Worm (Caenorhabditis elegans) whole organism, young adult: ENCODE results near the gene C28H8.5.

Experiments
- B0261.1 ChIP-seq: sonication (generic microtip); optimal IDR thresholded peaks from 2 replicates; lab custom pipeline; 2016; ENCODE audit warnings: mild to moderate bottlenecking, missing genetic modification characterization, moderate library complexity, missing compliant biosample characterization
- B0336.3 ChIP-seq: fragments of 200-800 bp; sonication (Bioruptor generic); IDR thresholded peaks from 2 replicates; pipeline ENCODE4 v1.3.6; 2022; ENCODE audit warnings: missing genetic modification characterization, missing compliant biosample characterization
- F10E7.11 ChIP-seq: sonication (generic microtip); optimal IDR thresholded peaks from 2 replicates; lab custom pipeline; 2017; ENCODE audit warnings: mild to moderate bottlenecking, missing genetic modification characterization, moderate library complexity, missing compliant biosample characterization
- F33H1.4 ChIP-seq: fragments of 200-800 bp; sonication (Bioruptor generic); IDR thresholded peaks from 2 replicates; pipeline ENCODE4 v1.3.6; 2022; ENCODE audit warnings: missing genetic modification reagents, missing genetic modification characterization, missing compliant biosample characterization
- F39B2.1 ChIP-seq: fragments of 200-800 bp; sonication (Bioruptor generic); IDR thresholded peaks from 2 replicates; pipeline ENCODE4 v1.3.6; 2022; ENCODE audit warnings: missing genetic modification reagents, missing genetic modification characterization, missing compliant biosample characterization
- F49E8.2 ChIP-seq: sonication (generic microtip); optimal IDR thresholded peaks from 3 replicates; lab custom pipeline; 2017; ENCODE audit warnings: missing genetic modification characterization, mild to moderate bottlenecking, missing compliant biosample characterization, antibody characterized with exemption, moderate library complexity; ENCODE audit not compliant: insufficient read depth
- F52B5.7 ChIP-seq: sonication (generic microtip); optimal IDR thresholded peaks from 2 replicates; lab custom pipeline; 2016; ENCODE audit warnings: mild to moderate bottlenecking, missing genetic modification characterization, missing compliant biosample characterization
- T26A5.8 ChIP-seq: sonication (generic microtip); optimal IDR thresholded peaks from 2 replicates; lab custom pipeline; 2016; ENCODE audit warnings: missing genetic modification characterization, missing compliant biosample characterization
- Y53G8AR.9 ChIP-seq: fragments of 200-800 bp; sonication (Bioruptor generic); conservative IDR thresholded peaks from 2 replicates; pipeline ENCODE4 v1.3.6; 2022; ENCODE audit warnings: missing genetic modification reagents, missing genetic modification characterization, missing compliant biosample characterization
- Y56A3A.18 ChIP-seq: fragments of 200-800 bp; sonication (Bioruptor generic); IDR thresholded peaks from 2 replicates; pipeline ENCODE4 v1.3.6; 2022; ENCODE audit warnings: missing genetic modification reagents, missing genetic modification characterization, missing compliant biosample characterization
- ZK185.1 ChIP-seq: sonication (generic microtip); optimal IDR thresholded peaks from 2 replicates; lab custom pipeline; 2016; ENCODE audit warnings: mild to moderate bottlenecking, missing genetic modification characterization, missing compliant biosample characterization; ENCODE audit not compliant: poor library complexity, severe bottlenecking
- ama-1 ChIP-seq, 3 experiments: fragments of 150-350 bp in 1 of 3; sonication (generic microtip) in 2 of 3; optimal IDR thresholded peaks; 2 replicates each; lab custom pipeline; 2014 to 2018; ENCODE audit warnings: missing biosample characterization in 2 of 3, missing genetic modification characterization in 2 of 3, missing genetic modification reagents in 2 of 3
- athp-1 ChIP-seq: sonication (generic microtip); optimal IDR thresholded peaks from 2 replicates; lab custom pipeline; 2017; ENCODE audit warnings: mild to moderate bottlenecking, missing genetic modification characterization, missing compliant biosample characterization
- attf-5 ChIP-seq: fragments of 200-800 bp; sonication (Bioruptor generic); optimal IDR thresholded peaks from 2 replicates; lab custom pipeline; 2018; ENCODE audit warnings: mild to moderate bottlenecking, missing genetic modification characterization, missing compliant biosample characterization
- cebp-1 ChIP-seq, 2 experiments: fragments of 200-800 bp in 1 of 2; sonication (Bioruptor generic) in 1 of 2; sonication (generic microtip) in 1 of 2; IDR thresholded peaks in 1 of 2; optimal IDR thresholded peaks in 1 of 2; 2 replicates each; pipeline versions ENCODE4 v1.3.6 to Lab custom; 2017 to 2022; ENCODE audit warnings: missing compliant biosample characterization in 2 of 2, missing genetic modification characterization in 2 of 2, mild to moderate bottlenecking in 1 of 2, missing genetic modification reagents in 1 of 2, moderate library complexity in 1 of 2
- cebp-2 ChIP-seq: fragments of 200-800 bp; sonication (Bioruptor generic); IDR thresholded peaks from 2 replicates; pipeline ENCODE4 v1.3.6; 2022; ENCODE audit warnings: missing genetic modification characterization, missing compliant biosample characterization
- ceh-58 ChIP-seq: fragments of 200-800 bp; sonication (Bioruptor generic); IDR thresholded peaks from 2 replicates; pipeline ENCODE4 v1.3.6; 2022; ENCODE audit warnings: missing genetic modification characterization, missing compliant biosample characterization
- ceh-79 ChIP-seq: sonication (generic microtip); optimal IDR thresholded peaks from 2 replicates; lab custom pipeline; 2017; ENCODE audit warnings: mild to moderate bottlenecking, missing genetic modification characterization, missing compliant biosample characterization
- die-1 ChIP-seq: sonication (generic microtip); optimal IDR thresholded peaks from 2 replicates; lab custom pipeline; 2016; ENCODE audit warnings: missing genotype, mild to moderate bottlenecking, missing genetic modification characterization, missing compliant biosample characterization
- dox-1 ChIP-seq: fragments of 200-800 bp; sonication (Bioruptor generic); IDR thresholded peaks from 2 replicates; pipeline ENCODE4 v1.3.6; 2022; ENCODE audit warnings: missing genetic modification reagents, missing genetic modification characterization, missing compliant biosample characterization
- dpl-1 ChIP-seq: fragments of 150-350 bp; optimal IDR thresholded peaks from 2 replicates; lab custom pipeline; 2014; ENCODE audit warnings: missing biosample characterization, missing genetic modification reagents, missing genetic modification characterization
- efl-1 ChIP-seq: fragments of 150-350 bp; optimal IDR thresholded peaks from 2 replicates; lab custom pipeline; 2014; ENCODE audit warnings: missing biosample characterization, missing genetic modification reagents, missing genetic modification characterization
- hlh-12 ChIP-seq: sonication (generic microtip); optimal IDR thresholded peaks from 2 replicates; lab custom pipeline; 2016; ENCODE audit warnings: missing genetic modification characterization, missing compliant biosample characterization
- hrde-1 ChIP-seq: sonication (generic microtip); optimal IDR thresholded peaks from 2 replicates; lab custom pipeline; 2016; ENCODE audit warnings: missing genetic modification characterization, mild to moderate bottlenecking, missing compliant biosample characterization, moderate library complexity, missing genotype, missing genetic modification reagents, borderline replicate concordance
- let-607 ChIP-seq, 2 experiments: fragments of 200-800 bp in 1 of 2; sonication (Bioruptor generic) in 1 of 2; sonication (generic microtip) in 1 of 2; optimal IDR thresholded peaks; 2 replicates each; lab custom pipeline; 2016 to 2018; ENCODE audit warnings: mild to moderate bottlenecking in 2 of 2, missing compliant biosample characterization in 2 of 2, missing genetic modification characterization in 2 of 2, moderate library complexity in 2 of 2, missing genotype in 1 of 2
- lin-40 ChIP-seq: sonication (generic microtip); optimal IDR thresholded peaks from 2 replicates; lab custom pipeline; 2016; ENCODE audit warnings: missing genetic modification characterization, mild to moderate bottlenecking, missing compliant biosample characterization, missing genotype, missing genetic modification reagents
- lin-54 ChIP-seq: fragments of 200-800 bp; sonication (Bioruptor generic); optimal IDR thresholded peaks from 2 replicates; lab custom pipeline; 2018; ENCODE audit warnings: mild to moderate bottlenecking, missing genetic modification characterization, missing compliant biosample characterization
- lsl-1 ChIP-seq: fragments of 200-800 bp; sonication (Bioruptor generic); optimal IDR thresholded peaks from 2 replicates; lab custom pipeline; 2018; ENCODE audit warnings: mild to moderate bottlenecking, missing genetic modification characterization, moderate library complexity, missing compliant biosample characterization
- madf-6 ChIP-seq: fragments of 200-800 bp; sonication (Bioruptor generic); IDR thresholded peaks from 2 replicates; pipeline ENCODE4 v1.3.6; 2022; ENCODE audit warnings: missing genetic modification reagents, missing genetic modification characterization, missing compliant biosample characterization
- madf-8 ChIP-seq: fragments of 200-800 bp; sonication (Bioruptor generic); conservative IDR thresholded peaks from 2 replicates; pipeline ENCODE4 v1.3.6; 2022; ENCODE audit warnings: missing genetic modification reagents, missing genetic modification characterization, missing compliant biosample characterization
- nfya-1 ChIP-seq: sonication (generic microtip); optimal IDR thresholded peaks from 2 replicates; lab custom pipeline; 2017; ENCODE audit warnings: antibody characterized with exemption, missing compliant biosample characterization, missing genetic modification characterization, borderline replicate concordance; ENCODE audit not compliant: insufficient read depth
- nfyb-1 ChIP-seq: fragments of 200-800 bp; sonication (Bioruptor generic); IDR thresholded peaks from 2 replicates; pipeline ENCODE4 v1.3.6; 2022; ENCODE audit warnings: missing genetic modification reagents, missing genetic modification characterization, missing compliant biosample characterization
- nhr-179 ChIP-seq: sonication (generic microtip); optimal IDR thresholded peaks from 2 replicates; lab custom pipeline; 2016; ENCODE audit warnings: mild to moderate bottlenecking, missing genetic modification characterization, missing compliant biosample characterization
- nhr-80 ChIP-seq: sonication (generic microtip); optimal IDR thresholded peaks from 2 replicates; lab custom pipeline; 2016; ENCODE audit warnings: missing genetic modification characterization, missing compliant biosample characterization
- nhr-90 ChIP-seq: sonication (generic microtip); optimal IDR thresholded peaks from 2 replicates; lab custom pipeline; 2016; ENCODE audit warnings: missing genotype, mild to moderate bottlenecking, missing genetic modification characterization, missing compliant biosample characterization
- pha-4 ChIP-seq: fragments of 150-350 bp; sonication (generic microtip); optimal IDR thresholded peaks from 2 replicates; lab custom pipeline; 2014; ENCODE audit warnings: missing biosample characterization, missing genetic modification reagents, missing genetic modification characterization
- snpc-1.3 ChIP-seq: sonication (generic microtip); optimal IDR thresholded peaks from 2 replicates; lab custom pipeline; 2017; ENCODE audit warnings: missing genetic modification characterization, mild to moderate bottlenecking, missing compliant biosample characterization, antibody characterized with exemption, moderate library complexity, missing genotype, missing genetic modification reagents; ENCODE audit not compliant: insufficient read depth
- snpc-3.4 ChIP-seq: sonication (generic microtip); optimal IDR thresholded peaks from 2 replicates; lab custom pipeline; 2017; ENCODE audit warnings: missing genetic modification characterization, mild to moderate bottlenecking, missing compliant biosample characterization, antibody characterized with exemption, moderate library complexity, missing genotype, missing genetic modification reagents
- snpc-4 ChIP-seq, 5 experiments: fragments of 150-350 bp in 1 of 5; sonication (generic microtip) in 4 of 5; optimal IDR thresholded peaks; 2 replicates each; lab custom pipeline; 2014 to 2018; ENCODE audit warnings: missing genetic modification characterization in 5 of 5, missing biosample characterization in 3 of 5, antibody characterized with exemption in 2 of 5, mild to moderate bottlenecking in 2 of 5, missing compliant biosample characterization in 2 of 5, missing genotype in 2 of 5, moderate library complexity in 2 of 5, missing genetic modification reagents in 1 of 5
- xnd-1 ChIP-seq: sonication (generic microtip); optimal IDR thresholded peaks from 2 replicates; lab custom pipeline; 2016; ENCODE audit warnings: missing genotype, missing genetic modification reagents, missing genetic modification characterization, missing compliant biosample characterization
- ztf-18 ChIP-seq: sonication (generic microtip); optimal IDR thresholded peaks from 2 replicates; lab custom pipeline; 2016; ENCODE audit warnings: missing genotype, mild to moderate bottlenecking, missing genetic modification characterization, missing compliant biosample characterization
- ztf-3 ChIP-seq: fragments of 200-800 bp; sonication (Bioruptor generic); optimal IDR thresholded peaks from 2 replicates; lab custom pipeline; 2018; ENCODE audit warnings: mild to moderate bottlenecking, missing genetic modification characterization, missing compliant biosample characterization

Gene C28H8.5

DNA sequence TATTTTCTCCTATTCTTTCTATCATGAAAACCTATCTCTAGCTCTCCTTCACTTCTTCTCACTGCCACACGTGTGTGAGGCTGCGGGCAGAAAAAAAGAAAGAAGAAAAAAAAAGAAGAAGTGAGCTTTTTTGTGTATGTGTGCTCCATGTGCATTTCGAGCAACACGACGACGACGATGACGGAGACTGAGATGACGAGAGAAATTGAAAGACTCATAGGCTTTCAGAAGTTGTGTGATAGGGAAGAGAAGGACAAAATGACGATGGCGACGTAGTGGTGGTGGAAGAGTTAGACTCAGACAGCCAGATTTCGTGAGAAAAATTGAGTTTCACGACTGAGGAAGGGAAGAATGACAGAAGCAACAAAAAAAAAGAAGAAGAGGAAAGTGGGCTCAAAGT, 38.6 kb upstream of the C28H8.5 start (continued):
- TF ChIP-seq attf-5 (peak; percentile 24), cebp-1 (GFP tag; IDR thresholded peaks at IDR 0.05; lab: Robert Waterston, UW) (no peak), cebp-1 (tag; optimal IDR thresholded peaks at IDR 0.05; lab: Kevin White, UChicago) (peak; percentile 59), die-1 (tag; lab: Kevin White, UChicago) (no peak)
- TF ChIP-seq, all 124 proteins: peak for 11

DNA sequence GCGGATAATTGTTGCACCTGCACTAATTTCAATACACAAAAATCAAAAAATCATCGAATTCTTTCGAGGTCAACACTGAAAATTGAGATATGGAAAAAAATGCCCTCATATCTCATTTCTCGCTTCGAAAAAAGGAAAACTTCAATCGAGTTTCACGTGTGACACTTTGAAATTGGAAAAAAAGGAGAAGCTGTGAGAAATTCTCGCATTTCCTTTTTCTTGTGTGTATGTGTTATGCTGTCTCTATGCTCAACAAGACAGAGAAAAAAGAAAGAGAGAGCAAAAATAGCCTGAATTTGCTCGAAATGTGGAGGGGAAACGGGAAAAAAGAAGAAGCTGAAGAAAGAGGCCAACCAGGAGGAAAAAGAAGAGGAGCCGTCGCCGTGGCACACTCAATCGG, 37.7 kb upstream of the C28H8.5 start:
- TF ChIP-seq let-607 (tag; optimal IDR thresholded peaks at IDR 0.05; lab: Kevin White, UChicago) (no peak), cebp-1 (GFP tag; IDR thresholded peaks at IDR 0.05; lab: Robert Waterston, UW) (no peak), cebp-1 (tag; optimal IDR thresholded peaks at IDR 0.05; lab: Kevin White, UChicago) (no peak), Y53G8AR.9 (GFP tag; lab: Robert Waterston, UW) (no peak), madf-8 (GFP tag; lab: Robert Waterston, UW) (no peak), nfya-1 (tag; lab: Kevin White, UChicago) (no peak), ceh-58 (no peak), nhr-179 (tag; lab: Kevin White, UChicago) (no peak), nhr-80 (tag; lab: Kevin White, UChicago) (no peak), snpc-1.3 (tag; lab: Kevin White, UChicago) (no peak), F33H1.4 (GFP tag; lab: Robert Waterston, UW) (no peak), lin-40 (tag; lab: Kevin White, UChicago) (no peak), ztf-3 (GFP tag; lab: Kevin White, UChicago) (no peak), B0261.1 (tag; lab: Kevin White, UChicago) (no peak), dox-1 (GFP tag; lab: Robert Waterston, UW) (no peak), ama-1 (optimal IDR thresholded peaks at IDR 0.05; lab: Kevin White, UChicago) (no peak), ama-1 (GFP tag; optimal IDR thresholded peaks at IDR 0.05; lab: Kevin White, UChicago) (no peak), F39B2.1 (no peak)

DNA sequence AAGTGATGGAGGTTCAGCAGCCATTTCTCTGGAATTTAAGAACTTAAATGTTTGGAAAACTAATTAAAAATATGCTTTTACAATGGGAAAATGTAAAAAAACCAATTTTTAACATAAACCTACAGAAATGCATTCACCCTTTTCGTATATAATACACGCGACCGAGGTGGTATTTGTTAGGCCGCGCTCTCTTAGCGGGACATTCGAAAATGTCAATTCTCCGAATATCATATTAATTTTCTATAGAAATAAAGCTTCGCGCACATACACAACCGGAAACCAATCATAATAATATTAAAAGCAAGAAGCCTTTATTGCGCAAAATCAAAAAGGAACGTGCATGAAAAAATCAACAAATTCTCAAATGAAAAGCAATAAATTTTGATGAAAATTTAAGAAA, 30.9 kb upstream of the C28H8.5 start, which contains the start of gene ddx-23:
ddx-23 (minus strand) TSS at position 30 of the 400 bp plus-strand sequence.
- peak; percentile 12 for TF ChIP-seq efl-1
- TF ChIP-seq madf-6 = peak; percentile 68
- no peak for TF ChIP-seq snpc-4 (GFP tag; optimal IDR thresholded peaks at IDR 0.05; lab: Kevin White, UChicago)
- peak in 2 of 4 experiments; percentile 40 to 45 for TF ChIP-seq snpc-4 (tag; optimal IDR thresholded peaks at IDR 0.05; lab: Kevin White, UChicago)
- 0 out of 2 replicates have a peak, but pooled peaks have one; percentile 58 for TF ChIP-seq nfyb-1 (GFP tag; lab: Robert Waterston, UW)
- peak; percentile 6 for TF ChIP-seq hrde-1 (tag; lab: Kevin White, UChicago)
- TF ChIP-seq B0336.3 (GFP tag; lab: Robert Waterston, UW) = peak; percentile 40; the same call in 1 of the 2 replicates
- peak; percentile 39 for TF ChIP-seq ceh-79 (tag; lab: Kevin White, UChicago)
- peak; percentile 9 for TF ChIP-seq lin-40 (tag; lab: Kevin White, UChicago)
- TF ChIP-seq xnd-1 = peak; percentile 38
- peak; percentile 19 for TF ChIP-seq athp-1 (tag; lab: Kevin White, UChicago)
- peak; percentile 28 for TF ChIP-seq hlh-12 (tag; lab: Kevin White, UChicago)
- no peak for TF ChIP-seq pha-4 (tag; lab: Kevin White, UChicago)
- peak; percentile 37 for TF ChIP-seq lsl-1 (GFP tag; lab: Kevin White, UChicago)
- peak; percentile 35 for TF ChIP-seq lin-54
- no peak for TF ChIP-seq cebp-2 (GFP tag; lab: Robert Waterston, UW)
- TF ChIP-seq ztf-18 (tag; lab: Kevin White, UChicago) = peak; percentile 15
- TF ChIP-seq nhr-90 (tag; lab: Kevin White, UChicago) = peak; percentile 27
- peak; percentile 69 for TF ChIP-seq snpc-3.4 (tag; lab: Kevin White, UChicago)
- TF ChIP-seq dpl-1 = peak; percentile 8
- TF ChIP-seq F49E8.2 (tag; lab: Kevin White, UChicago) = peak; percentile 30
- peak; percentile 9 for TF ChIP-seq attf-5
- 0 out of 2 replicates have a peak, but pooled peaks have one; percentile 65 for TF ChIP-seq Y56A3A.18 (GFP tag; lab: Robert Waterston, UW)
- no peak for TF ChIP-seq T26A5.8 (tag; lab: Kevin White, UChicago)
- peak; percentile 57 for TF ChIP-seq F52B5.7 (tag; lab: Kevin White, UChicago)
- TF ChIP-seq ZK185.1 (tag; lab: Kevin White, UChicago) = peak; percentile 57
- TF ChIP-seq F33H1.4 (GFP tag; lab: Robert Waterston, UW) = peak; percentile 43; the same call in 1 of the 2 replicates
- TF ChIP-seq F10E7.11 (tag; lab: Kevin White, UChicago) = peak; percentile 58
- no peak for TF ChIP-seq ztf-3 (GFP tag; lab: Kevin White, UChicago)
